Worm (Caenorhabditis elegans): ENCODE data around the gene cpg-24.

- TF ChIP-seq snpc-4 (tag; optimal IDR thresholded peaks at IDR 0.05): no peak
- no peak for TF ChIP-seq blmp-1 (tag; optimal IDR thresholded peaks at IDR 0.05)
Measured at ce11 chrIV:1602936-1603457, 28.8 kb upstream of the cpg-24 start.
